Worm (Caenorhabditis elegans) whole organism, midembryonic: ENCODE data around the gene C07A9.12.

ENCODE experiments used
- T22C8.4 ChIP-seq: fragments of 200-800 bp; sonication (Bioruptor generic); IDR thresholded peaks from 2 replicates; pipeline ENCODE4 v1.3.6; 2022; ENCODE audit warnings: missing genetic modification characterization, missing compliant biosample characterization
- cog-1 ChIP-seq: sonication (generic microtip); optimal IDR thresholded peaks from 2 replicates; lab custom pipeline; 2016; ENCODE audit warnings: missing genetic modification characterization, missing compliant biosample characterization
- flt-1 ChIP-seq: fragments of 200-800 bp; sonication (Bioruptor generic); IDR thresholded peaks from 2 replicates; pipeline ENCODE4 v1.3.6; 2022; ENCODE audit warnings: missing genetic modification characterization, missing compliant biosample characterization
- klf-2 ChIP-seq: fragments of 200-800 bp; sonication (Bioruptor generic); conservative IDR thresholded peaks from 2 replicates; pipeline ENCODE4 v1.3.6; 2022; ENCODE audit warnings: missing genetic modification reagents, missing genetic modification characterization, missing compliant biosample characterization
- ref-1 ChIP-seq: fragments of 200-800 bp; sonication (Bioruptor generic); conservative IDR thresholded peaks from 2 replicates; pipeline ENCODE4 v1.3.6; 2022; ENCODE audit warnings: missing genetic modification reagents, missing genetic modification characterization, missing compliant biosample characterization
- tab-1 ChIP-seq: fragments of 200-800 bp; sonication (Bioruptor generic); IDR thresholded peaks from 2 replicates; pipeline ENCODE4 v1.3.6; 2022; ENCODE audit warnings: missing genetic modification characterization, missing compliant biosample characterization
- ztf-29 ChIP-seq: fragments of 200-800 bp; sonication (Bioruptor generic); IDR thresholded peaks from 2 replicates; pipeline ENCODE4 v1.3.6; 2022; ENCODE audit warnings: missing genetic modification reagents, missing genetic modification characterization, missing compliant biosample characterization

- no peak for TF ChIP-seq flt-1 (GFP tag; lab: Robert Waterston, UW)
- no peak for TF ChIP-seq tab-1
- no peak for TF ChIP-seq ztf-29 (GFP tag; lab: Robert Waterston, UW)
- no peak for TF ChIP-seq cog-1
- TF ChIP-seq ref-1: no peak
- no peak for TF ChIP-seq klf-2
- no peak for TF ChIP-seq T22C8.4
These were observed 32.9 kb downstream of the C07A9.12 start, which contains the start of gene set-3 for ce11 chrIII:9694474-9694873.
